Worm (Caenorhabditis elegans) whole organism, L4/young adult: ENCODE measurements around the gene rpl-28.

ENCODE experiments used
- dao-5 ChIP-seq: sonication (generic microtip); optimal IDR thresholded peaks from 2 replicates; lab custom pipeline; 2016; ENCODE audit warnings: missing genotype, missing genetic modification characterization, moderate library complexity, missing compliant biosample characterization
- him-1 ChIP-seq: sonication (generic microtip); optimal IDR thresholded peaks from 2 replicates; lab custom pipeline; 2016; ENCODE audit warnings: missing genotype, missing genetic modification reagents, missing genetic modification characterization, missing compliant biosample characterization

- TF ChIP-seq dao-5 (tag; lab: Kevin White, UChicago) (no peak), him-1 (tag; lab: Kevin White, UChicago) (no peak)
These were observed 26.3 kb downstream of the rpl-28 start for ce11 chrV:12701613-12702012.
